Worm (Caenorhabditis elegans): ENCODE data around the gene Y37D8A.29.

DNA sequence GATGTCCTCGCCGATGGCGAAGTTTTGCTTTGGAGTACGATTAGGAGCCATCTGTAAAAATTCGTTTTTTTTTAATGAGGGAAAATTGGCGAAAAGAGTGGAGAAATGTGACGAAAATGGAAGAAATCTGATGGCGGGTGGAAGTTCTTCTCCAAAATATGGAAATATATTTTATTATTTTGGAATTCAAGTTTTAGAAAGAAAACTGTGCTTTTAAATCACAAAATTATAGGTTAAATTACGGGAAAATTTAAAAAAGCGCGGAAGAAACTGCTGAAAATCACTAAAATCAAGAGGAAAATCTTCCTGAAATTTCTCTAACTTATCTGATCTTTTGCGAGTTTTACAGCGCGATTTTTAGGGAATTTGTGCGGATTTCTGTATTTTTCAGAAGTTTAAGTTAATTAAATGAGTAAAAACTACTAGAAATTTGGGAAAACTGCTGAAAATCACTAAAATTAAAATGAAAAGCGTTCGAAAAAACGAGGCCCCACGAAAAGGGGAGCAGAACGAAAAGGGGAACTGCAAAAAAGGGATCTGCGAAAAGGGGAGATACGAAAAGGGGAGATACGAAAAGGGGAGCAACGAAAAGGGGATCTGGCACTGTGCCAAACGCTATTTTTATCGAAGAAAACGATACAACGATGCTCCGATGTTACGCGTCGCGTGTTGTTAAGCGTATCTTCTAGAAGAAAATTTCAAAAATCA, 13.8 kb downstream of the Y37D8A.29 start, which contains the start of the genes cec-7 and enu-3.5:
- TF ChIP-seq pha-4 (tag; optimal IDR thresholded peaks at IDR 0.05) (no peak), unc-62 (GFP tag; optimal IDR thresholded peaks at IDR 0.05) (no peak), nhr-237 (tag; optimal IDR thresholded peaks at IDR 0.05) (no peak), sptf-1 (tag; optimal IDR thresholded peaks at IDR 0.05) (no peak)

All from whole organism, mixed stage, embryonic.